Worm (Caenorhabditis elegans): Measurements from ENCODE around the gene nlp-70.

DNA sequence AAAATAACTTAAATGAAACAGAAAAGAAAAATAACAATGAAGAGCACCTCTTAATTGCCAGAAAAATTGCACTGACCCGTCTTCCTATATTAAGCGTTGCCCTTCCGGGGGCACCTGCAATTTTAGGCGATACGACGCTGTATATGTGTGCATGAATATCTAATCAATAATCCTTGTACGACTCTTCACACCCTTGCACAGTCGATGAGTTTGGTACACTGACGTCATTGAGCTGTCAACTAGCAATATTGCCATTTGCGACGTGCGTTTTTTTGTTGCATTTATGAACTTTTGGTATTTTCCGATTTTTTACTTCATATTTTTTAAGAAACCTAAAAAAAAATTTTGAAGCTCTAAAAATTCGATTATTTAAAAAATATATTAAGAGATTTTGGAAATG is 26.6 kb downstream of the nlp-70 start, which contains the start of gene kin-34:
- TF ChIP-seq pha-4 (tag; optimal IDR thresholded peaks at IDR 0.05) (no peak), nfya-1 (tag; optimal IDR thresholded peaks at IDR 0.05; ENCODE audit: insufficient read depth) (no peak), snpc-4 (tag; optimal IDR thresholded peaks at IDR 0.05) (no peak), unc-39 (tag; optimal IDR thresholded peaks at IDR 0.05) (no peak), unc-62 (GFP tag; optimal IDR thresholded peaks at IDR 0.05) (no peak), elt-1 (tag; optimal IDR thresholded peaks at IDR 0.05) (no peak), elt-2 (tag; optimal IDR thresholded peaks at IDR 0.05) (no peak), skn-1 (tag; optimal IDR thresholded peaks at IDR 0.05) (no peak), jun-1 (tag; optimal IDR thresholded peaks at IDR 0.05) (no peak), fos-1 (tag; optimal IDR thresholded peaks at IDR 0.05) (no peak), elt-3 (tag; optimal IDR thresholded peaks at IDR 0.05) (no peak)
